Worm (Caenorhabditis elegans): ENCODE results near the gene zyg-11.

The zyg-11 gene

ce11 chrII:8012071-8013031 is 5.1 kb upstream of the zyg-11 start, which contains the start of gene DH11.2:
DH11.2 (plus strand) TSS chrII:8012816.
- TF ChIP-seq ztf-7 (tag; optimal IDR thresholded peaks at IDR 0.05) (no peak), unc-62 (GFP tag; optimal IDR thresholded peaks at IDR 0.05 in 1 of 2) (peak in 1 of 2 experiments; percentile 96), unc-62 (tag; optimal IDR thresholded peaks at IDR 0.05) (no peak), zip-11 (GFP tag; IDR thresholded peaks at IDR 0.05) (no peak), pqm-1 (tag; optimal IDR thresholded peaks at IDR 0.05) (no peak), aha-1 (tag) (peak; percentile 75), saeg-2 (GFP tag; IDR thresholded peaks at IDR 0.05) (no peak), hif-1 (tag; optimal IDR thresholded peaks at IDR 0.05) (peak in 1 of 2 experiments; percentile 46), zag-1 (tag; optimal IDR thresholded peaks at IDR 0.05) (no peak), pha-4 (GFP tag; IDR thresholded peaks at IDR 0.05) (no peak), pha-4 (tag; optimal IDR thresholded peaks at IDR 0.05) (no peak), Y105C5A.15 (GFP tag; IDR thresholded peaks at IDR 0.05) (no peak), ceh-20 (GFP tag; IDR thresholded peaks at IDR 0.05) (no peak), nhr-25 (tag; optimal IDR thresholded peaks at IDR 0.05; ENCODE audit: borderline replicate concordance, insufficient read depth) (no peak), nhr-237 (tag; optimal IDR thresholded peaks at IDR 0.05) (no peak), mxl-2 (GFP tag; conservative IDR thresholded peaks at IDR 0.05) (no peak), mdt-29 (GFP tag; IDR thresholded peaks at IDR 0.05) (no peak), mxl-3 (GFP tag; optimal IDR thresholded peaks at IDR 0.05) (no peak), fkh-10 (GFP tag; optimal IDR thresholded peaks at IDR 0.05) (no peak), dmd-6 (GFP tag; IDR thresholded peaks at IDR 0.05) (peak; percentile 58), F37D6.2 (tag; optimal IDR thresholded peaks at IDR 0.05) (no peak), php-3 (GFP tag; IDR thresholded peaks at IDR 0.05) (no peak; the same call in 1 of the 2 replicates), T26A8.4 (GFP tag; IDR thresholded peaks at IDR 0.05) (no peak), lin-29 (GFP tag; IDR thresholded peaks at IDR 0.05) (no peak), ceh-44 (GFP tag; IDR thresholded peaks at IDR 0.05) (no peak), nhr-41 (GFP tag; IDR thresholded peaks at IDR 0.05) (no peak), attf-4 (tag; optimal IDR thresholded peaks at IDR 0.05) (no peak), tra-1 (GFP tag; IDR thresholded peaks at IDR 0.05) (no peak), ceh-62 (tag; optimal IDR thresholded peaks at IDR 0.05) (no peak), lin-15B (tag; optimal IDR thresholded peaks at IDR 0.05) (no peak), R02D3.7 (tag; optimal IDR thresholded peaks at IDR 0.05) (no peak), zfp-3 (GFP tag; conservative IDR thresholded peaks at IDR 0.05) (no peak), mdl-1 (tag; optimal IDR thresholded peaks at IDR 0.05) (no peak), daf-16 (GFP tag; optimal IDR thresholded peaks at IDR 0.05) (no peak), daf-16 (tag; optimal IDR thresholded peaks at IDR 0.05) (peak; percentile 72), Y48G9A.11 (GFP tag; IDR thresholded peaks at IDR 0.05) (no peak), nhr-28 (tag; optimal IDR thresholded peaks at IDR 0.05) (peak; percentile 29), tag-97 (GFP tag; IDR thresholded peaks at IDR 0.05) (no peak), dmd-9 (GFP tag; IDR thresholded peaks at IDR 0.05) (no peak), nhr-102 (tag; optimal IDR thresholded peaks at IDR 0.05) (no peak), mes-2 (tag; optimal IDR thresholded peaks at IDR 0.05; ENCODE audit: poor library complexity, severe bottlenecking) (no peak), dve-1 (tag; optimal IDR thresholded peaks at IDR 0.05; ENCODE audit: insufficient read depth) (peak; percentile 36), nhr-6 (tag; optimal IDR thresholded peaks at IDR 0.05) (no peak), D1046.2 (GFP tag; IDR thresholded peaks at IDR 0.05) (no peak), ZK546.5 (tag; optimal IDR thresholded peaks at IDR 0.05) (no peak), daf-12 (tag; optimal IDR thresholded peaks at IDR 0.05) (no peak), unc-39 (tag; optimal IDR thresholded peaks at IDR 0.05) (no peak), F44E2.7 (GFP tag; IDR thresholded peaks at IDR 0.05) (no peak), hlh-11 (tag; optimal IDR thresholded peaks at IDR 0.05) (peak; percentile 66), spr-3 (GFP tag; optimal IDR thresholded peaks at IDR 0.05) (no peak)
